Worm (Caenorhabditis elegans) whole organism, L3 larva: ENCODE measurements around the gene sid-5.

Experiments
- R02D3.7 ChIP-seq: fragments of 150-350 bp; optimal IDR thresholded peaks from 2 replicates; lab custom pipeline; 2014; ENCODE audit warnings: missing biosample characterization, missing genetic modification characterization
- ZK546.5 ChIP-seq: sonication (generic microtip); optimal IDR thresholded peaks from 2 replicates; lab custom pipeline; 2017; ENCODE audit warnings: missing biosample characterization, missing genetic modification characterization
- aly-2 ChIP-seq: fragments of 150-350 bp; optimal IDR thresholded peaks from 2 replicates; lab custom pipeline; 2014; ENCODE audit warnings: missing biosample characterization, missing genetic modification characterization
- ama-1 ChIP-seq: fragments of 150-350 bp; optimal IDR thresholded peaks from 2 replicates; lab custom pipeline; 2018
- ceh-16 ChIP-seq: sonication (generic microtip); optimal IDR thresholded peaks from 2 replicates; lab custom pipeline; 2017; ENCODE audit warnings: missing biosample characterization, missing genetic modification characterization
- ceh-28 ChIP-seq: fragments of 150-350 bp; optimal IDR thresholded peaks from 2 replicates; lab custom pipeline; 2014; ENCODE audit warnings: missing biosample characterization, missing genetic modification reagents, missing genetic modification characterization
- ceh-82 ChIP-seq: fragments of 150-350 bp; optimal IDR thresholded peaks from 2 replicates; lab custom pipeline; 2014; ENCODE audit warnings: missing biosample characterization, missing genetic modification characterization
- ceh-9 ChIP-seq: sonication (generic microtip); optimal IDR thresholded peaks from 2 replicates; lab custom pipeline; 2018; ENCODE audit warnings: missing biosample characterization, missing genetic modification characterization
- daf-12 ChIP-seq: fragments of 150-350 bp; optimal IDR thresholded peaks from 2 replicates; lab custom pipeline; 2014; ENCODE audit warnings: missing biosample characterization, missing genetic modification reagents, missing genetic modification characterization
- egl-27 ChIP-seq: sonication (generic microtip); optimal IDR thresholded peaks from 4 replicates; lab custom pipeline; 2017; ENCODE audit warnings: missing biosample characterization, missing genetic modification reagents, missing genetic modification characterization
- egl-5 ChIP-seq: fragments of 150-350 bp; optimal IDR thresholded peaks from 2 replicates; lab custom pipeline; 2017; ENCODE audit warnings: missing biosample characterization, missing genetic modification reagents, missing genetic modification characterization, inconsistent platforms
- elt-1 ChIP-seq: fragments of 150-350 bp; optimal IDR thresholded peaks from 2 replicates; lab custom pipeline; 2014; ENCODE audit warnings: missing biosample characterization, missing genetic modification characterization
- elt-2 ChIP-seq: sonication (generic microtip); optimal IDR thresholded peaks from 2 replicates; lab custom pipeline; 2016; ENCODE audit warnings: missing genetic modification reagents, mild to moderate bottlenecking, missing genetic modification characterization, missing compliant biosample characterization
- elt-3 ChIP-seq, 3 experiments: fragments of 150-350 bp in 1 of 3; sonication (generic microtip) in 2 of 3; optimal IDR thresholded peaks; 2 replicates in 2 of 3; 4 replicates in 1 of 3; lab custom pipeline; 2014 to 2017; ENCODE audit warnings: missing biosample characterization in 3 of 3, missing genetic modification characterization in 3 of 3
- eor-1 ChIP-seq, 2 experiments: fragments of 150-350 bp; optimal IDR thresholded peaks; 2 replicates each; lab custom pipeline; 2014 to 2018; ENCODE audit warnings: missing biosample characterization in 2 of 2, missing genetic modification characterization in 2 of 2
- fkh-10 ChIP-seq: sonication (generic microtip); optimal IDR thresholded peaks from 2 replicates; lab custom pipeline; 2017; ENCODE audit warnings: missing biosample characterization, missing genetic modification reagents, missing genetic modification characterization
- fkh-2 ChIP-seq: fragments of 150-350 bp; optimal IDR thresholded peaks from 2 replicates; lab custom pipeline; 2014; ENCODE audit warnings: missing biosample characterization, missing genetic modification reagents, missing genetic modification characterization
- fos-1 ChIP-seq: fragments of 150-350 bp; optimal IDR thresholded peaks from 2 replicates; lab custom pipeline; 2014; ENCODE audit warnings: missing biosample characterization, missing genetic modification characterization
- hmg-11 ChIP-seq: sonication (generic microtip); optimal IDR thresholded peaks from 2 replicates; lab custom pipeline; 2016; ENCODE audit warnings: missing genetic modification characterization, missing compliant biosample characterization
- jun-1 ChIP-seq: fragments of 150-350 bp; optimal IDR thresholded peaks from 2 replicates; lab custom pipeline; 2014; ENCODE audit warnings: missing biosample characterization, missing genetic modification reagents, missing genetic modification characterization
- lin-15B ChIP-seq: fragments of 150-350 bp; optimal IDR thresholded peaks from 2 replicates; lab custom pipeline; 2014; ENCODE audit warnings: missing biosample characterization, missing genetic modification characterization
- lin-39 ChIP-seq: fragments of 150-350 bp; optimal IDR thresholded peaks from 2 replicates; lab custom pipeline; 2018; ENCODE audit warnings: missing biosample characterization, missing genetic modification reagents, missing genetic modification characterization
- lsy-12 ChIP-seq: sonication (generic microtip); optimal IDR thresholded peaks from 2 replicates; lab custom pipeline; 2016; ENCODE audit warnings: mild to moderate bottlenecking, missing genetic modification characterization, missing compliant biosample characterization
- mdl-1 ChIP-seq: fragments of 150-350 bp; optimal IDR thresholded peaks from 2 replicates; lab custom pipeline; 2014; ENCODE audit warnings: missing biosample characterization, missing genetic modification characterization
- mml-1 ChIP-seq: fragments of 150-350 bp; sonication (generic microtip); optimal IDR thresholded peaks from 3 replicates; lab custom pipeline; 2014; ENCODE audit warnings: missing biosample characterization, missing genetic modification characterization
- nfya-1 ChIP-seq: sonication (generic microtip); optimal IDR thresholded peaks from 2 replicates; lab custom pipeline; 2017; ENCODE audit warnings: missing genetic modification characterization, mild to moderate bottlenecking, missing compliant biosample characterization, antibody characterized with exemption, moderate library complexity; ENCODE audit not compliant: insufficient read depth
- nhr-11 ChIP-seq: fragments of 150-350 bp; optimal IDR thresholded peaks from 2 replicates; lab custom pipeline; 2014; ENCODE audit warnings: missing biosample characterization, missing genetic modification characterization
- nhr-12 ChIP-seq: fragments of 150-350 bp; optimal IDR thresholded peaks from 2 replicates; lab custom pipeline; 2014; ENCODE audit warnings: missing biosample characterization, missing genetic modification characterization
- nhr-23 ChIP-seq: fragments of 150-350 bp; optimal IDR thresholded peaks from 2 replicates; lab custom pipeline; 2014; ENCODE audit warnings: missing biosample characterization, missing genetic modification reagents, missing genetic modification characterization
- nhr-237 ChIP-seq: fragments of 150-350 bp; optimal IDR thresholded peaks from 2 replicates; lab custom pipeline; 2014; ENCODE audit warnings: missing biosample characterization, missing genetic modification characterization
- nhr-25 ChIP-seq: sonication (generic microtip); optimal IDR thresholded peaks from 2 replicates; lab custom pipeline; 2017; ENCODE audit warnings: missing biosample characterization, missing genetic modification characterization
- nhr-28 ChIP-seq: fragments of 150-350 bp; optimal IDR thresholded peaks from 2 replicates; lab custom pipeline; 2014; ENCODE audit warnings: missing biosample characterization, missing genetic modification characterization
- nhr-43 ChIP-seq: sonication (generic microtip); optimal IDR thresholded peaks from 2 replicates; lab custom pipeline; 2016; ENCODE audit warnings: mild to moderate bottlenecking, missing genetic modification characterization, missing compliant biosample characterization; ENCODE audit not compliant: poor library complexity, severe bottlenecking
- nhr-67 ChIP-seq: fragments of 150-350 bp; optimal IDR thresholded peaks from 2 replicates; lab custom pipeline; 2014; ENCODE audit warnings: missing biosample characterization, missing genetic modification characterization
- nhr-76 ChIP-seq: fragments of 150-350 bp; sonication (generic microtip); optimal IDR thresholded peaks from 5 replicates; lab custom pipeline; 2014; ENCODE audit warnings: missing biosample characterization, missing genetic modification characterization
- nhr-77 ChIP-seq: fragments of 150-350 bp; optimal IDR thresholded peaks from 2 replicates; lab custom pipeline; 2014; ENCODE audit warnings: missing biosample characterization, missing genetic modification characterization
- pha-4 ChIP-seq: fragments of 150-350 bp; optimal IDR thresholded peaks from 2 replicates; lab custom pipeline; 2014; ENCODE audit warnings: missing biosample characterization, missing genetic modification reagents, missing genetic modification characterization
- pqm-1 ChIP-seq: fragments of 150-350 bp; optimal IDR thresholded peaks from 2 replicates; lab custom pipeline; 2017; ENCODE audit warnings: missing biosample characterization, missing genetic modification characterization, inconsistent platforms
- sea-2 ChIP-seq: fragments of 150-350 bp; sonication (generic microtip); optimal IDR thresholded peaks from 4 replicates; lab custom pipeline; 2014; ENCODE audit warnings: missing biosample characterization, missing genetic modification reagents, missing genetic modification characterization
- skn-1 ChIP-seq: fragments of 150-350 bp; optimal IDR thresholded peaks from 2 replicates; lab custom pipeline; 2014; ENCODE audit warnings: missing biosample characterization, missing genetic modification characterization
- snpc-4 ChIP-seq: fragments of 150-350 bp; optimal IDR thresholded peaks from 2 replicates; lab custom pipeline; 2014; ENCODE audit warnings: missing biosample characterization, missing genetic modification characterization
- tbx-2 ChIP-seq: sonication (generic microtip); optimal IDR thresholded peaks from 2 replicates; lab custom pipeline; 2016; ENCODE audit warnings: mild to moderate bottlenecking, missing genetic modification characterization, missing compliant biosample characterization
- unc-39 ChIP-seq: sonication (generic microtip); optimal IDR thresholded peaks from 4 replicates; lab custom pipeline; 2017; ENCODE audit warnings: missing biosample characterization, missing genetic modification characterization
- unc-62 ChIP-seq: fragments of 150-350 bp; sonication (generic microtip); optimal IDR thresholded peaks from 4 replicates; lab custom pipeline; 2014; ENCODE audit warnings: missing biosample characterization, missing genetic modification reagents, missing genetic modification characterization
- zag-1 ChIP-seq: fragments of 150-350 bp; optimal IDR thresholded peaks from 2 replicates; lab custom pipeline; 2014; ENCODE audit warnings: missing biosample characterization, missing genetic modification characterization
- ztf-11 ChIP-seq: fragments of 150-350 bp; optimal IDR thresholded peaks from 2 replicates; lab custom pipeline; 2014; ENCODE audit warnings: missing biosample characterization, missing genetic modification characterization
- ztf-4 ChIP-seq: fragments of 150-350 bp; optimal IDR thresholded peaks from 2 replicates; lab custom pipeline; 2014; ENCODE audit warnings: missing biosample characterization, missing genetic modification characterization

sid-5 gene

DNA sequence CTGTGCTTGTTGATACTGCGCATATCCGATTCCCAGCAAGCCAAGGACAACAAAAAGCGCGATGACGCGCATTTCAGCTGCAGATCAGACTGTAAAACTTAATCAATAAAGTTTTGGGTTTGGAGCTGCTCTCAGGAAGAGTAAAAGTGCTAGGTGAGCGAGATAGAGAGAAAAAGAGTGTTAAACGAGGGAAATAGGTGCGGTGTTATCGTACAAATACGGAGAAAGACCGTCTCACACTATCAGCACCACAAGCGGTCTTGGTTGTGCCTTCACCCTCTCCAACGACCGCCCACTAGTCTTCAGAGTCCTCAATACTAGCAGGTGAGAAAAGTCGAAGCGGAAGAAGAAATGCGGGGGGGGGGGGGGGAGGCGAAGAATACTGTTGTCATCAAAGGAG is 24.1 kb downstream of the sid-5 start, which contains the start of gene F14B8.5:
F14B8.5 (minus strand) TSS at position 127 of the 400 bp plus-strand sequence.
- TF ChIP-seq hmg-11 (tag; lab: Kevin White, UChicago), result no peak
- peak; percentile 31 for TF ChIP-seq pqm-1 (tag; lab: Kevin White, UChicago)
- peak; percentile 55 for TF ChIP-seq elt-2 (tag; lab: Kevin White, UChicago)
- no peak for TF ChIP-seq egl-5 (tag; lab: Kevin White, UChicago)

DNA sequence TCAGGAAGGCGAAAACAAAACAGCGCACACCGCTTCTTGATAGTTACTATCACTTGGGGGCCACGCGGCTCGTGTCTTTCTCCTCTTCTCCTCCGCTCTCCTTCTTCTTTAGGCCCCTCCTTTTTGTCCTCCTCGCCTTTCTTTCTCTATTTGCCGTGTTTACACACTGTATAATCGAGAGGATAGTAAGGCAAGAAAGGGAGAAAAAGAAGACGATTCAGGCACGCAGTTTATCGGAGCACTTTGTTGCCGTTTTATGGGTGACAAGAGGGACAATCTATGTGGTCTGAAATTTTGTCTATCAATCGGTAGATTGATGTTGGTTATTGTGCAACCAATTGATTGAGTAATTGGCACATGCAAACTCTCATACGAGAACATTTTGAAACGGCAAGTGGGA is 27.6 kb downstream of the sid-5 start, which contains the start of gene F14B8.6:
F14B8.6 (minus strand) TSS at position 292 of the 400 bp plus-strand sequence.
- peak; percentile 34 for TF ChIP-seq jun-1
- no peak for TF ChIP-seq ceh-28
- no peak for TF ChIP-seq ama-1 (lab: Kevin White, UChicago)
- TF ChIP-seq pqm-1 (tag; lab: Kevin White, UChicago), result peak; percentile 78
- peak; percentile 82 for TF ChIP-seq elt-2 (tag; lab: Kevin White, UChicago)
- no peak for TF ChIP-seq eor-1 (tag; optimal IDR thresholded peaks at IDR 0.05; lab: Kevin White, UChicago)
- TF ChIP-seq aly-2 (tag; lab: Kevin White, UChicago), result no peak
- TF ChIP-seq pha-4 (tag; lab: Kevin White, UChicago), result peak; percentile 56
- TF ChIP-seq, all 47 proteins: peak for 4

- TF ChIP-seq fkh-10, result peak; percentile 19
- TF ChIP-seq elt-2 (tag; lab: Kevin White, UChicago), result peak; percentile 32
- TF ChIP-seq pqm-1 (tag; lab: Kevin White, UChicago), result peak; percentile 14
- no peak for TF ChIP-seq lsy-12 (tag; lab: Kevin White, UChicago)
- no peak for TF ChIP-seq nhr-28
- TF ChIP-seq ZK546.5, result no peak
- no peak for TF ChIP-seq tbx-2
- TF ChIP-seq lin-15B (tag; lab: Kevin White, UChicago), result peak; percentile 63
- TF ChIP-seq lin-39 (tag; lab: Kevin White, UChicago), result peak; percentile 31
- TF ChIP-seq snpc-4 (tag; lab: Kevin White, UChicago), result peak; percentile 39
- TF ChIP-seq elt-1 (tag; lab: Kevin White, UChicago), result no peak
- peak; percentile 97 for TF ChIP-seq nfya-1 (tag; lab: Kevin White, UChicago)
- TF ChIP-seq zag-1, result no peak
- TF ChIP-seq ztf-4, result no peak
- no peak for TF ChIP-seq nhr-77 (tag; lab: Kevin White, UChicago)
- no peak for TF ChIP-seq nhr-25 (tag; lab: Kevin White, UChicago)
- TF ChIP-seq nhr-12 (tag; lab: Kevin White, UChicago), result no peak
- TF ChIP-seq daf-12 (tag; lab: Kevin White, UChicago), result no peak
- no peak for TF ChIP-seq nhr-11 (tag; lab: Kevin White, UChicago)
- peak; percentile 93 for TF ChIP-seq pha-4 (tag; lab: Kevin White, UChicago)
- TF ChIP-seq eor-1 (tag; optimal IDR thresholded peaks at IDR 0.05; lab: Kevin White, UChicago), result no peak
- TF ChIP-seq nhr-23 (tag; lab: Kevin White, UChicago), result peak; percentile 45
- no peak for TF ChIP-seq ceh-28
- TF ChIP-seq egl-27 (tag; lab: Kevin White, UChicago), result no peak
- TF ChIP-seq ceh-16 (tag; lab: Kevin White, UChicago), result no peak
- no peak for TF ChIP-seq aly-2 (tag; lab: Kevin White, UChicago)
- no peak for TF ChIP-seq elt-3 (tag; optimal IDR thresholded peaks at IDR 0.05; lab: Kevin White, UChicago)
- no peak for TF ChIP-seq nhr-43
- TF ChIP-seq fkh-2 (tag; lab: Kevin White, UChicago), result no peak
- no peak for TF ChIP-seq fos-1 (tag; lab: Kevin White, UChicago)
- no peak for TF ChIP-seq mdl-1 (tag; lab: Kevin White, UChicago)
- TF ChIP-seq ceh-82 (tag; lab: Kevin White, UChicago), result no peak
- TF ChIP-seq unc-62 (GFP tag; lab: Kevin White, UChicago), result no peak
- no peak for TF ChIP-seq nhr-67 (tag; lab: Kevin White, UChicago)
- no peak for TF ChIP-seq unc-39
- TF ChIP-seq ceh-9 (tag; lab: Kevin White, UChicago), result no peak
- peak; percentile 27 for TF ChIP-seq hmg-11 (tag; lab: Kevin White, UChicago)
- no peak for TF ChIP-seq nhr-237
- TF ChIP-seq R02D3.7, result no peak
- no peak for TF ChIP-seq skn-1 (tag; lab: Kevin White, UChicago)
- TF ChIP-seq sea-2 (GFP tag; lab: Kevin White, UChicago), result no peak
- no peak for TF ChIP-seq ama-1 (lab: Kevin White, UChicago)
- no peak for TF ChIP-seq nhr-76
- no peak for TF ChIP-seq mml-1 (tag; lab: Kevin White, UChicago)
- peak; percentile 88 for TF ChIP-seq egl-5 (tag; lab: Kevin White, UChicago)
- no peak for TF ChIP-seq jun-1
- TF ChIP-seq ztf-11 (tag; lab: Kevin White, UChicago), result no peak
- TF ChIP-seq, all 47 proteins: peak for 11
Measured at ce11 chrX:6934453-6934852, 29.9 kb downstream of the sid-5 start.
